Worm (Caenorhabditis elegans) whole organism, L2 larva: Measurements from ENCODE around the gene F38A6.4.

Source experiments
- C34F6.9 ChIP-seq: fragments of 150-350 bp; optimal IDR thresholded peaks from 2 replicates; lab custom pipeline; 2014; ENCODE audit warnings: missing biosample characterization, missing genetic modification characterization
- F13H6.1 ChIP-seq: sonication (generic microtip); optimal IDR thresholded peaks from 2 replicates; lab custom pipeline; 2016; ENCODE audit warnings: missing genetic modification characterization, missing compliant biosample characterization
- R02D3.7 ChIP-seq: fragments of 150-350 bp; optimal IDR thresholded peaks from 2 replicates; lab custom pipeline; 2014; ENCODE audit warnings: missing biosample characterization, missing genetic modification characterization
- Y55F3AM.14 ChIP-seq: fragments of 200-800 bp; sonication (Bioruptor generic); optimal IDR thresholded peaks from 2 replicates; lab custom pipeline; 2018; ENCODE audit warnings: mild to moderate bottlenecking, missing genetic modification characterization, missing compliant biosample characterization
- ZK546.5 ChIP-seq: sonication (generic microtip); optimal IDR thresholded peaks from 2 replicates; lab custom pipeline; 2017; ENCODE audit warnings: missing biosample characterization, missing genetic modification characterization
- alr-1 ChIP-seq: fragments of 150-350 bp; optimal IDR thresholded peaks from 2 replicates; lab custom pipeline; 2014; ENCODE audit warnings: missing biosample characterization, missing genetic modification characterization
- ceh-16 ChIP-seq: fragments of 150-350 bp; optimal IDR thresholded peaks from 2 replicates; lab custom pipeline; 2014; ENCODE audit warnings: missing biosample characterization, missing genetic modification characterization
- ceh-82 ChIP-seq: fragments of 150-350 bp; optimal IDR thresholded peaks from 2 replicates; lab custom pipeline; 2014; ENCODE audit warnings: missing biosample characterization, missing genetic modification characterization
- crh-2 ChIP-seq: sonication (generic microtip); optimal IDR thresholded peaks from 2 replicates; lab custom pipeline; 2017; ENCODE audit warnings: missing biosample characterization, missing genetic modification characterization
- dmd-4 ChIP-seq: sonication (generic microtip); optimal IDR thresholded peaks from 2 replicates; lab custom pipeline; 2017; ENCODE audit warnings: missing biosample characterization, missing genetic modification characterization
- egl-27 ChIP-seq: sonication (generic microtip); optimal IDR thresholded peaks from 3 replicates; lab custom pipeline; 2017; ENCODE audit warnings: missing biosample characterization, missing genetic modification reagents, missing genetic modification characterization
- elt-1 ChIP-seq: fragments of 150-350 bp; optimal IDR thresholded peaks from 2 replicates; lab custom pipeline; 2014; ENCODE audit warnings: missing biosample characterization, missing genetic modification characterization
- fos-1 ChIP-seq: fragments of 150-350 bp; optimal IDR thresholded peaks from 2 replicates; lab custom pipeline; 2014; ENCODE audit warnings: missing biosample characterization, missing genetic modification characterization
- gmeb-1 ChIP-seq: fragments of 150-350 bp; optimal IDR thresholded peaks from 2 replicates; lab custom pipeline; 2014; ENCODE audit warnings: missing biosample characterization, missing genetic modification characterization
- lin-13 ChIP-seq: fragments of 150-350 bp; optimal IDR thresholded peaks from 2 replicates; lab custom pipeline; 2014; ENCODE audit warnings: missing biosample characterization, missing genetic modification reagents, missing genetic modification characterization
- lin-39 ChIP-seq: fragments of 150-350 bp; optimal IDR thresholded peaks from 2 replicates; lab custom pipeline; 2014; ENCODE audit warnings: missing biosample characterization, missing genetic modification reagents, missing genetic modification characterization
- lsy-2 ChIP-seq, 2 experiments: fragments of 150-350 bp in 1 of 2; sonication (generic microtip) in 1 of 2; optimal IDR thresholded peaks; 2 replicates each; lab custom pipeline; 2014 to 2017; ENCODE audit warnings: missing biosample characterization in 2 of 2, missing genetic modification characterization in 2 of 2
- mbf-1 ChIP-seq: sonication (generic microtip); optimal IDR thresholded peaks from 2 replicates; lab custom pipeline; 2017; ENCODE audit warnings: missing biosample characterization, missing genetic modification characterization
- nhr-11 ChIP-seq: fragments of 150-350 bp; optimal IDR thresholded peaks from 2 replicates; lab custom pipeline; 2014; ENCODE audit warnings: missing biosample characterization, missing genetic modification characterization
- nhr-12 ChIP-seq: fragments of 150-350 bp; optimal IDR thresholded peaks from 2 replicates; lab custom pipeline; 2014; ENCODE audit warnings: missing biosample characterization, missing genetic modification characterization
- nhr-129 ChIP-seq: fragments of 150-350 bp; optimal IDR thresholded peaks from 2 replicates; lab custom pipeline; 2014; ENCODE audit warnings: missing biosample characterization, missing genetic modification characterization
- nhr-21 ChIP-seq: fragments of 150-350 bp; optimal IDR thresholded peaks from 2 replicates; lab custom pipeline; 2014; ENCODE audit warnings: missing biosample characterization, missing genetic modification characterization
- nhr-23 ChIP-seq: fragments of 150-350 bp; optimal IDR thresholded peaks from 2 replicates; lab custom pipeline; 2014; ENCODE audit warnings: missing biosample characterization, missing genetic modification reagents, missing genetic modification characterization
- nhr-25 ChIP-seq: fragments of 150-350 bp; sonication (generic microtip); optimal IDR thresholded peaks from 3 replicates; lab custom pipeline; 2014; ENCODE audit warnings: missing biosample characterization, missing genetic modification characterization
- nhr-6 ChIP-seq: fragments of 150-350 bp; optimal IDR thresholded peaks from 2 replicates; lab custom pipeline; 2014; ENCODE audit warnings: missing biosample characterization, missing genetic modification characterization
- nhr-77 ChIP-seq: fragments of 150-350 bp; optimal IDR thresholded peaks from 2 replicates; lab custom pipeline; 2014; ENCODE audit warnings: missing biosample characterization, missing genetic modification characterization
- sem-4 ChIP-seq: fragments of 150-350 bp; optimal IDR thresholded peaks from 2 replicates; lab custom pipeline; 2014; ENCODE audit warnings: missing biosample characterization, missing genetic modification reagents, missing genetic modification characterization
- skn-1 ChIP-seq: sonication (generic microtip); optimal IDR thresholded peaks from 2 replicates; lab custom pipeline; 2017; ENCODE audit warnings: missing biosample characterization, missing genetic modification characterization
- sma-9 ChIP-seq, 2 experiments: fragments of 150-350 bp in 1 of 2; sonication (generic microtip) in 1 of 2; optimal IDR thresholded peaks; 2 replicates each; lab custom pipeline; 2014 to 2016; ENCODE audit warnings: missing genetic modification characterization in 2 of 2, mild to moderate bottlenecking in 1 of 2, missing biosample characterization in 1 of 2, missing compliant biosample characterization in 1 of 2, missing genetic modification reagents in 1 of 2, moderate library complexity in 1 of 2
- snpc-4 ChIP-seq: fragments of 150-350 bp; optimal IDR thresholded peaks from 2 replicates; lab custom pipeline; 2014; ENCODE audit warnings: missing biosample characterization, missing genetic modification characterization
- unc-39 ChIP-seq: fragments of 150-350 bp; optimal IDR thresholded peaks from 2 replicates; lab custom pipeline; 2014; ENCODE audit warnings: missing biosample characterization, missing genetic modification characterization
- unc-62 ChIP-seq: fragments of 150-350 bp; optimal IDR thresholded peaks from 2 replicates; lab custom pipeline; 2014; ENCODE audit warnings: missing biosample characterization, missing genetic modification reagents, missing genetic modification characterization
- ztf-11 ChIP-seq: sonication (generic microtip); optimal IDR thresholded peaks from 2 replicates; lab custom pipeline; 2017; ENCODE audit warnings: missing biosample characterization, missing genetic modification characterization
- ztf-4 ChIP-seq: fragments of 150-350 bp; optimal IDR thresholded peaks from 2 replicates; lab custom pipeline; 2014; ENCODE audit warnings: missing biosample characterization, missing genetic modification characterization

Gene F38A6.4

DNA sequence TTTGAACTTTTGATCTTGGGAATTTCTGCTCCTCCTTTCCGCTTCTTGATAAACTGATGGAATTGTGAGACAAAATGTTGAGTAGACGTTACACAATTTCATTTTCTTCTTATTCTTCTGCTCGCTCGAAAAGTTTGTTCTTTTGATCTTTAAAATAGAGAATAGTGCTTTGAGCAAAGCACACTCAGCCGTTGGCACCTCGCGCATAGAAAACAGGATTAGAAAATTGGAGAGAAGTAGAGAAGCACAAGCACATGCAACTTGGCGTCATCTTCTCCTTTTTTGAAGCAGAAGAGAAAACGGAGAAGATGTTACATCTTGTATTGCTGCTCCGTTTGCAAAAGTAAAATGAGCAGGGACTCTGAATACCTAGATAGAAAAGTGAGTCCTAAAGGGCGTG, 7.0 kb upstream of the F38A6.4 start (continued):
- TF ChIP-seq mbf-1 (tag; lab: Kevin White, UChicago) (no peak), lin-13 (GFP tag; lab: Kevin White, UChicago) (peak; percentile 46), sem-4 (peak; percentile 85), nhr-77 (tag; lab: Kevin White, UChicago) (no peak), ZK546.5 (tag; lab: Kevin White, UChicago) (no peak), nhr-23 (tag; lab: Kevin White, UChicago) (no peak), nhr-129 (tag; lab: Kevin White, UChicago) (peak; percentile 82), nhr-11 (tag; lab: Kevin White, UChicago) (no peak), unc-39 (tag; lab: Kevin White, UChicago) (no peak), skn-1 (no peak), lin-39 (no peak), nhr-21 (tag; lab: Kevin White, UChicago) (no peak), fos-1 (tag; lab: Kevin White, UChicago) (peak; percentile 14), ceh-82 (tag; lab: Kevin White, UChicago) (no peak), dmd-4 (tag; lab: Kevin White, UChicago) (no peak), ceh-16 (tag; lab: Kevin White, UChicago) (no peak), snpc-4 (tag; lab: Kevin White, UChicago) (peak; percentile 38), ztf-11 (tag; lab: Kevin White, UChicago) (no peak), elt-1 (tag; lab: Kevin White, UChicago) (no peak), nhr-25 (tag; lab: Kevin White, UChicago) (no peak), alr-1 (tag; lab: Kevin White, UChicago) (no peak), Y55F3AM.14 (no peak), nhr-6 (tag; lab: Kevin White, UChicago) (peak; percentile 44), nhr-12 (tag; lab: Kevin White, UChicago) (no peak), R02D3.7 (no peak)

DNA sequence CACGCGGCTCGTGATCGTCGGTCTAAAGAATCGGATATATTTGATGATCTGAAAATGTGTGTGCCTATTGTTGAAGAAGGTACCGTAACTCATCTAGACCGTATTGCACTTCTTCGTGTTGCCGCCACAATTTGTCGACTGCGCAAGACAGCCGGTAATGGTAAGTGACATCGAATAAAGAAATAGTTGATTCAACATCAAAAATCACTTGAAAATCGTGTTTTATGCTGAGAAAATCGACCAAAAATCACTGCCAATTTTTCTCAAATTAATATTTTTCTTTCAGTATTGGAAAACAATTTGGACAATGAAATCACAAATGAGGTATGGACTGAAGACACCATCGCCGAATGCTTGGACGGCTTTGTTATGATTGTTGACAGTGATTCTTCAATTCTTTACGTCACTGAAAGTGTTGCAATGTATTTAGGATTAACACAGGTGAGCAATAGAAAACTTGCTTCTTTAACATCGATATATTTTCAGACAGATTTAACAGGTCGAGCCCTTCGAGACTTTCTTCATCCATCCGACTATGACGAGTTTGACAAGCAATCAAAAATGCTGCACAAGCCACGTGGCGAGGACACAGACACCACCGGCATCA, 6.3 kb upstream of the F38A6.4 start:
- TF ChIP-seq lin-13 (GFP tag; lab: Kevin White, UChicago) (no peak), unc-62 (GFP tag; lab: Kevin White, UChicago) (no peak)
- TF ChIP-seq, all 48 proteins: peak for 0

DNA sequence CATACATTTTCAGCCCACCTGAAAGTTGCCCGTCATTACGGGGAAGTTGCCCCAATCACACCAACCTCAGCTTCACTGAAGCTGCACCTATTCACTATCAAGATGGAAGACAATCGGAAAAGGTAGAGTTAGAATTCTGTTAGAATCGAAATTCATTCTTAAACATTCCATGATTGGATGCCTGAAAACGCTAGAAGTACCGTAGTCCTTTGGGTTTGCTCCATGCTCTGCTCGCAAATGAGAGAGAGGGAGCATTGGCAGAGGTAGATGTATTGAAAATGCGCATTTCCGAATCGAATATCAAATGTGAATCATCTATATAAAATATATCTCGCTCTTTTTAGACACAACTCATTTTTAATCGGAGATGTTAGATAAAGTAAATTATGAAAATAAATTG, 5.2 kb upstream of the F38A6.4 start, which contains the start of gene hif-1:
hif-1 (plus strand) TSS at position 8 of the 400 bp plus-strand sequence.
- TF ChIP-seq lsy-2 (tag; optimal IDR thresholded peaks at IDR 0.05; lab: Kevin White, UChicago), result peak in 1 of 2 experiments; percentile 40
- TF ChIP-seq nhr-11 (tag; lab: Kevin White, UChicago), result no peak
- TF ChIP-seq, all 48 proteins: peak for 1

DNA sequence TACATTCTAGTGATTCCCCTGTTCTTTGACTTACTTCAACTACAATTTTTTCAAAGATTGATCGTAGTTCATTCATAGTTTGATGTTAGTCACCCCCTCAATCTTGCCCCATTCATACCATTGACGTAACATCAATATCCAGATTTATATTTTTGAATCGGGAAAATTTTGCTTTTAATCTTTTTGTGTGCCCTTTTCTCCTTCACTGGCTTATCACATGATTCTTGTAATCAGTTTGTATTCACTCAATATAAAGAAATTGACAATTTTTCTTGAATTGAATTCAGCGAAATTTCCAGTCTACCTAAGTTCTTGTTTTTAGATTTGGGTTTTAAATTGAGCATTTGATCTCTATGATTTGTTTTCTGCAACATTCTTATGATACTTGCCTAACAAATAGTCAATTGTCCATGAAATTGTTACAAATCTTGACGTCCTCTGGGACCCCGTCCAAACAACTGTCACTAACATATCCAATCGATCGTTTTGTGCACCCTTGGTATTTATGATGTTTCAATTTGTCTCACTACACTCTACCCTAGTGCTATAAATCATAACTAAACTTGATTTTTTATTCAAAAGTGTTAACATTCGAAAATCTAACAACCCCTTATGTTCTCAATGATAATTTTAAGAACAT, 4.7 kb upstream of the F38A6.4 start:
- TF ChIP-seq nhr-129 (tag; lab: Kevin White, UChicago) (peak; percentile 26), nhr-23 (tag; lab: Kevin White, UChicago) (no peak), C34F6.9 (peak; percentile 1), ztf-4 (tag; lab: Kevin White, UChicago) (peak; percentile 10), gmeb-1 (tag; lab: Kevin White, UChicago) (peak; percentile 15)

DNA sequence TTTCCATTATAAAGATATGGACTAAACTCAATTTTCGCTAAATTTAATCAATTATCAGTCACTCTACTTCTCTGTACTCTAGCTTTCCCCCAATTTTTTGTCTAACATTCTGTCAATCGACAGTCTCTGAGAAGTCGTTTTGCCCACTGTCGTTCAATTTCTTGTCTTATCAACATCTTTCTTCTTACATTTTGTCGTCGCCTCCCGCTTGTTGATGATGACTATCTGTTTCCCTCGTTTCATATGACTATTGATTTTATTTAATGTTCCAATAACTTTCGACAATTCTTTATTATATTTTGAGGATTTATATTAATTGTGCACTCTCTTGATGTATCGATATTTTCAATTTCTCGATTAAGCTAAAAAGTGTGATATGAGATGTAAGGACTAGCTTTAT, 3.7 kb upstream of the F38A6.4 start:
- TF ChIP-seq nhr-129 (tag; lab: Kevin White, UChicago) (no peak), egl-27 (tag; lab: Kevin White, UChicago) (no peak), nhr-11 (tag; lab: Kevin White, UChicago) (no peak), sem-4 (no peak), nhr-21 (tag; lab: Kevin White, UChicago) (no peak), sma-9 (GFP tag; optimal IDR thresholded peaks at IDR 0.05; lab: Kevin White, UChicago) (peak; percentile 47), sma-9 (tag; optimal IDR thresholded peaks at IDR 0.05; lab: Kevin White, UChicago) (no peak), crh-2 (tag; lab: Kevin White, UChicago) (peak; percentile 40), fos-1 (tag; lab: Kevin White, UChicago) (peak; percentile 35), skn-1 (no peak), F13H6.1 (tag; lab: Kevin White, UChicago) (no peak)
